Worm (Caenorhabditis elegans): Measurements from ENCODE around the gene ent-4.

- TF ChIP-seq flt-1 (GFP tag; IDR thresholded peaks at IDR 0.05) = no peak
- TF ChIP-seq ama-1 (optimal IDR thresholded peaks at IDR 0.05) = no peak
- TF ChIP-seq hmbx-1 (tag; optimal IDR thresholded peaks at IDR 0.05) = no peak
Observed at ce11 chrIV:13725201-13725600, 1.5 kb upstream of the ent-4 start.
